Fruit fly (Drosophila melanogaster) whole organism, adult: ENCODE data around the gene Ubc87F.

Experiments used
- CG11617 ChIP-seq: fragments of 200-800 bp; sonication (Bioruptor generic); optimal IDR thresholded peaks from 2 replicates; lab custom pipeline; 2017; ENCODE audit warnings: mild to moderate bottlenecking, missing biosample characterization, missing genetic modification reagents, missing genetic modification characterization
- CG12768 ChIP-seq: fragments of 200-800 bp; sonication (Bioruptor generic); optimal IDR thresholded peaks from 2 replicates; lab custom pipeline; 2017; ENCODE audit warnings: missing biosample characterization, missing genetic modification characterization, mild to moderate bottlenecking, moderate library complexity, missing genetic modification reagents
- CG14711 ChIP-seq: fragments of 200-800 bp; sonication (Bioruptor generic); optimal IDR thresholded peaks from 2 replicates; lab custom pipeline; 2018; ENCODE audit warnings: missing biosample characterization, mild to moderate bottlenecking, missing genetic modification characterization, moderate library complexity
- CG1620 ChIP-seq: fragments of 200-800 bp; sonication (Bioruptor generic); optimal IDR thresholded peaks from 2 replicates; lab custom pipeline; 2016; ENCODE audit warnings: missing biosample characterization, missing genetic modification characterization
- CG33017 ChIP-seq: fragments of 200-800 bp; sonication (Bioruptor generic); optimal IDR thresholded peaks from 2 replicates; lab custom pipeline; 2018; ENCODE audit warnings: missing biosample characterization, mild to moderate bottlenecking, missing genetic modification characterization, moderate library complexity
- CG5204 ChIP-seq: fragments of 200-800 bp; sonication (Bioruptor generic); optimal IDR thresholded peaks from 2 replicates; lab custom pipeline; 2016; ENCODE audit warnings: missing biosample characterization, missing genetic modification characterization
- CG7045 ChIP-seq: fragments of 200-800 bp; sonication (Bioruptor generic); optimal IDR thresholded peaks from 2 replicates; lab custom pipeline; 2017; ENCODE audit warnings: missing biosample characterization, mild to moderate bottlenecking, missing genetic modification characterization
- CG7101 ChIP-seq: fragments of 200-800 bp; sonication (Bioruptor generic); optimal IDR thresholded peaks from 2 replicates; lab custom pipeline; 2018; ENCODE audit warnings: missing biosample characterization, mild to moderate bottlenecking, missing genetic modification characterization, moderate library complexity
- Clk ChIP-seq: fragments of 200-800 bp; sonication (Bioruptor generic); optimal IDR thresholded peaks from 2 replicates; lab custom pipeline; 2017; ENCODE audit warnings: missing biosample characterization, missing genetic modification characterization
- Crg-1 ChIP-seq: fragments of 200-800 bp; sonication (Bioruptor generic); optimal IDR thresholded peaks from 2 replicates; lab custom pipeline; 2016; ENCODE audit warnings: missing biosample characterization, missing genetic modification characterization
- Hr96 ChIP-seq: fragments of 200-800 bp; sonication (Bioruptor generic); optimal IDR thresholded peaks from 2 replicates; lab custom pipeline; 2016; ENCODE audit warnings: missing biosample characterization, missing genetic modification characterization
- Mnt ChIP-seq: fragments of 200-800 bp; sonication (Bioruptor generic); optimal IDR thresholded peaks from 2 replicates; lab custom pipeline; 2016; ENCODE audit warnings: missing biosample characterization, mild to moderate bottlenecking, missing genetic modification characterization
- bab1 ChIP-seq: fragments of 200-800 bp; sonication (Bioruptor generic); optimal IDR thresholded peaks from 3 replicates; lab custom pipeline; 2019; ENCODE audit warnings: missing biosample characterization, mild to moderate bottlenecking, missing genetic modification characterization, moderate library complexity
- cic ChIP-seq: fragments of 200-800 bp; sonication (Bioruptor generic); optimal IDR thresholded peaks from 2 replicates; lab custom pipeline; 2017; ENCODE audit warnings: missing biosample characterization, mild to moderate bottlenecking, missing genetic modification characterization, moderate library complexity
- cnc ChIP-seq, 2 experiments: fragments of >200 bp; optimal IDR thresholded peaks; 2 replicates each; lab custom pipeline; 2017
- kay ChIP-seq: fragments of 200-800 bp; sonication (Bioruptor generic); peaks from one replicate; lab custom pipeline; 2016; ENCODE audit warnings: missing biosample characterization, missing genetic modification characterization, borderline replicate concordance
- ovo ChIP-seq: fragments of 200-800 bp; sonication (Bioruptor generic); optimal IDR thresholded peaks from 2 replicates; lab custom pipeline; 2016; ENCODE audit warnings: missing biosample characterization, missing genetic modification characterization
- pad ChIP-seq: fragments of 200-800 bp; sonication (Bioruptor generic); optimal IDR thresholded peaks from 3 replicates; lab custom pipeline; 2017; ENCODE audit warnings: missing biosample characterization, missing genetic modification characterization, mild to moderate bottlenecking, moderate library complexity, missing genetic modification reagents
- tj ChIP-seq: fragments of 200-800 bp; sonication (Bioruptor generic); optimal IDR thresholded peaks from 3 replicates; lab custom pipeline; 2017; ENCODE audit warnings: missing biosample characterization, mild to moderate bottlenecking, missing genetic modification characterization, moderate library complexity
- toe ChIP-seq: fragments of 200-800 bp; sonication (Bioruptor generic); optimal IDR thresholded peaks from 2 replicates; lab custom pipeline; 2016; ENCODE audit warnings: missing biosample characterization, missing genetic modification characterization

Gene Ubc87F

dm6 chr3R:13683624-13684568 is 34.1 kb downstream of the Ubc87F start, which contains the start of gene flfl:
Gene flfl, plus strand, starts transcription at chr3R:13683921.
- TF ChIP-seq tj (GFP tag; lab: Kevin White, UChicago) (peak; percentile 16), cnc (optimal IDR thresholded peaks at IDR 0.05; lab: Kevin White, UChicago) (no peak), cic (no peak), CG7045 (GFP tag; lab: Kevin White, UChicago) (no peak), kay (GFP tag; lab: Kevin White, UChicago) (no peak), CG14711 (tag; lab: Kevin White, UChicago) (no peak), Mnt (GFP tag; lab: Kevin White, UChicago) (no peak), pad (peak; percentile 30), Clk (GFP tag; lab: Kevin White, UChicago) (peak; percentile 5), bab1 (GFP tag; lab: Kevin White, UChicago) (peak; percentile 41), CG12768 (peak; percentile 39), toe (peak; percentile 56), Crg-1 (GFP tag; lab: Kevin White, UChicago) (peak; percentile 58), CG33017 (peak; percentile 14), ovo (GFP tag; lab: Kevin White, UChicago) (peak; percentile 65), CG11617 (peak; percentile 34), CG1620 (GFP tag; lab: Kevin White, UChicago) (no peak), CG5204 (GFP tag; lab: Kevin White, UChicago) (peak; percentile 56), Hr96 (GFP tag; lab: Kevin White, UChicago) (peak; percentile 43), CG7101 (tag; lab: Kevin White, UChicago) (peak; percentile 20)

- TF ChIP-seq cnc (optimal IDR thresholded peaks at IDR 0.05; lab: Kevin White, UChicago), result no peak
- TF ChIP-seq CG5204 (GFP tag; lab: Kevin White, UChicago), result no peak
- peak; percentile 6 for TF ChIP-seq bab1 (GFP tag; lab: Kevin White, UChicago)
- TF ChIP-seq Crg-1 (GFP tag; lab: Kevin White, UChicago), result no peak
- TF ChIP-seq tj (GFP tag; lab: Kevin White, UChicago), result no peak
- no peak for TF ChIP-seq CG11617
Observed at dm6 chr3R:13682994-13683623, 34.9 kb downstream of the Ubc87F start.

- TF ChIP-seq ovo (GFP tag; lab: Kevin White, UChicago) (no peak), pad (peak; percentile 95), CG12768 (peak; percentile 30), cnc (optimal IDR thresholded peaks at IDR 0.05; lab: Kevin White, UChicago) (peak in 1 of 2 experiments; percentile 31), toe (no peak), CG5204 (GFP tag; lab: Kevin White, UChicago) (no peak), CG14711 (tag; lab: Kevin White, UChicago) (peak; percentile 15), CG11617 (peak; percentile 33), CG33017 (no peak), CG1620 (GFP tag; lab: Kevin White, UChicago) (no peak), Clk (GFP tag; lab: Kevin White, UChicago) (no peak), kay (GFP tag; lab: Kevin White, UChicago) (no peak), cic (no peak), tj (GFP tag; lab: Kevin White, UChicago) (peak; percentile 12), CG7045 (GFP tag; lab: Kevin White, UChicago) (peak; percentile 21), bab1 (GFP tag; lab: Kevin White, UChicago) (peak; percentile 21), Crg-1 (GFP tag; lab: Kevin White, UChicago) (no peak), CG7101 (tag; lab: Kevin White, UChicago) (peak; percentile 13), Mnt (GFP tag; lab: Kevin White, UChicago) (peak; percentile 37), Hr96 (GFP tag; lab: Kevin White, UChicago) (peak; percentile 19)
Observed at dm6 chr3R:13676137-13677086, 41.6 kb downstream of the Ubc87F start, which contains the start of the genes Lkb1 and CG9588. Gene Lkb1, plus strand, starts transcription at chr3R:13676549. Gene CG9588, minus strand, starts transcription at chr3R:13676681.

DNA sequence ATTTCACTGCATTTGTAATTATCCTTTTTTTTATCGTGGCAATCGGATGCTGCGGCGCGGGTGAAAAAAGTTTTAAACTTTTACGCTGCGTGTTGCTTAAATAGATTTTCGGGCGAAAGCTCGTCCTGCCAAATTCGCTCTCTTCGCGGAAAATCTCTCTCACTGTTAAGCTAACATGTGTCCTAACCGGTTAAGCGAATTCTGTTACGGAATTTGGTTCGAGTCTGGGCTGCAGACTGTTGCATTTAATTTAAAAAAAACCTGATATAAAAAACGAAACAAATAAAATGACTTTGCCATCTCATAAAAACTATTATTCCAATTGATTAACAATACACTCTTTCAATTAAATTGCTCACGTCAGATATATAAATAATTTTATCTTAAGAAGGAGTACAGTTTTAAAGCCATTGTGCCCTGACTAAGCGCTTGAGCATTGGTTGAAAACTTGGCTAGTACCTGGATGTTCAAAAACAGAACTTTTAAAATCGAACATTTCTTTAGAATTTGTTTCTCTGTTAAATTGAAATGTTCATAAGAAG is 43.4 kb downstream of the Ubc87F start, which contains the start of gene Task6:
TSS of gene Task6 (minus strand) at position 51 of the 542 bp plus-strand sequence.
- TF ChIP-seq pad (no peak), kay (GFP tag; lab: Kevin White, UChicago) (no peak), tj (GFP tag; lab: Kevin White, UChicago) (no peak), toe (no peak), CG12768 (no peak), Crg-1 (GFP tag; lab: Kevin White, UChicago) (no peak), Clk (GFP tag; lab: Kevin White, UChicago) (no peak), CG7045 (GFP tag; lab: Kevin White, UChicago) (no peak), ovo (GFP tag; lab: Kevin White, UChicago) (no peak), CG14711 (tag; lab: Kevin White, UChicago) (no peak), CG7101 (tag; lab: Kevin White, UChicago) (no peak), CG33017 (no peak), Hr96 (GFP tag; lab: Kevin White, UChicago) (no peak)
